Worm (Caenorhabditis elegans): ENCODE measurements around the gene math-19.
"Not testable (repeated sequence)": the region's sequence is repeated elsewhere in the genome, so short reads cannot be mapped to it uniquely, and the experiment has no call there.

The math-19 gene

DNA sequence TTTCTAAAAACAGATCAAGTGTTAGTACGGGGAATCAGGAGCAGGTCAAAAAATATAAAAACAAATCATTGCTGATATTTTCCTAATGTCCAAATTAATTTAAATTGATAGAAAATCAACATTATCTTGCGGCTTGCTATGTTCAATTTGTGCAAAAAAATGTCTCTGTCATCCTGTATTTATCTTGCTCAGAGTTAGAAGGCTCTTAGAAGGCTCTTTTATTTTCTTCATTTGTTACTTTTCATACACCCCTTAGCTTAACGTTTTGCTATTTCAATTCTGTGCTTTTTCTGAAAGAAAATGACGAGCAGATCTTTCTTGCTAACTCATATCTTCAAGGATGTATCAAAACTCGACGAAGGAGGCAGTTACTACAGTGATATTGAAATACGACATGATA is at the start of gene math-19:
Gene math-19, plus strand, starts transcription at position 301 of the 400 bp plus-strand sequence.
- not testable (repeated sequence) for TF ChIP-seq snpc-4 (tag; optimal IDR thresholded peaks at IDR 0.05); F26F4.8 (GFP tag; conservative IDR thresholded peaks at IDR 0.05); daf-16 (GFP tag; optimal IDR thresholded peaks at IDR 0.05); daf-16 (tag; optimal IDR thresholded peaks at IDR 0.05)

DNA sequence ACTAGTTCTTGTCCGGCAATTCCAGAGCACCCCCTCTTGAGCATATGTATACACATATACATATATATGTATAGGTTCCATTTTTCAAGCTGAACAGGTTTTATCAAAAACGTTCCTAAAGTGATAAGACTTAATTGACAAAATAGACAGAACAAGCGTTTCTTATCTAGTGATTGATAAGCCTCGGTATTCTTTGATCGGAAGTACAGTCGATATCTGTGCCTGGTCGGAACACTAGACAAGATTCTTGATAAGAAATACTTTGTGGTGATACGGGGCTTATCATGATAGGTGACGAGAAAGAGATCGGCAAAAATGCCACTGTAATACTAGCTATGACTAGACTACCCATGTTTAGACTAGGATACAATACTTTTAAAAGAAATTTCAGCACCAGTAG is 49.5 kb upstream of the math-19 start:
- TF ChIP-seq vab-7 (GFP tag; IDR thresholded peaks at IDR 0.05) (no peak), gei-8 (GFP tag; optimal IDR thresholded peaks at IDR 0.05) (no peak), nhr-77 (tag; optimal IDR thresholded peaks at IDR 0.05) (peak; percentile 48), aha-1 (tag) (peak; percentile 26), nhr-28 (tag; optimal IDR thresholded peaks at IDR 0.05) (peak; percentile 83), mxl-3 (GFP tag; optimal IDR thresholded peaks at IDR 0.05) (peak; percentile 12), nhr-6 (tag; optimal IDR thresholded peaks at IDR 0.05) (peak; percentile 5), pqm-1 (tag; optimal IDR thresholded peaks at IDR 0.05) (peak; percentile 87), arid-1 (GFP tag; conservative IDR thresholded peaks at IDR 0.05) (no peak), lsy-2 (tag; optimal IDR thresholded peaks at IDR 0.05) (no peak), lim-7 (GFP tag; IDR thresholded peaks at IDR 0.05) (no peak), hlh-11 (tag; optimal IDR thresholded peaks at IDR 0.05) (peak; percentile 78), D1046.2 (GFP tag; IDR thresholded peaks at IDR 0.05) (no peak), Y75B8A.6 (GFP tag; IDR thresholded peaks at IDR 0.05) (0 out of 2 replicates have a peak, but pooled peaks have one; percentile 64), ZK546.5 (tag; optimal IDR thresholded peaks at IDR 0.05) (no peak), php-3 (GFP tag; IDR thresholded peaks at IDR 0.05) (peak; percentile 88), dmd-6 (GFP tag; IDR thresholded peaks at IDR 0.05) (peak; percentile 92), tra-1 (GFP tag; IDR thresholded peaks at IDR 0.05) (peak; percentile 88), duxl-1 (tag; optimal IDR thresholded peaks at IDR 0.05; ENCODE audit: poor library complexity) (peak; percentile 79), unc-62 (GFP tag; optimal IDR thresholded peaks at IDR 0.05 in 1 of 2) (no peak), unc-62 (tag; optimal IDR thresholded peaks at IDR 0.05) (no peak), lin-1 (GFP tag; IDR thresholded peaks at IDR 0.05) (peak; percentile 96), nhr-42 (GFP tag; IDR thresholded peaks at IDR 0.05) (no peak), daf-16 (GFP tag; optimal IDR thresholded peaks at IDR 0.05) (no peak), daf-16 (tag; optimal IDR thresholded peaks at IDR 0.05) (peak; percentile 61)

DNA sequence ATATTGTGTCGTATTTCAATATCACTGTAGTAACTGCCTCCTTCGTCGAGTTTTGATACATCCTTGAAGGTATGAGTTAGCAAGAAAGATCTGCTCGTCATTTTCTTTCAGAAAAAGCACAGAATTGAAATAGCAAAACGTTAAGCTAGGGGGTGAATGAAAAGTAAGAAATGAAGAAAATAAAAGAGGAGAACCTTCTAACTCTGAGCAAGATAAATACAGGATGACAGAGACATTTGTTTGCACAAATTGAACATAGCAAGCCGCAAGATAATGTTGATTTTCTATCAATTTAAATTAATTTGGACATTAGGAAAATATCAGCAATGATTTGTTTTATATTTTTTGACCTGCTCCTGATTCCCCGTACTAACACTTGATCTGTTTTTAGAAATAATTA is 43.1 kb upstream of the math-19 start, which contains the start of gene math-49:
Gene math-49, minus strand, starts transcription at position 101 of the 400 bp plus-strand sequence.
- TF ChIP-seq lin-1 (GFP tag; IDR thresholded peaks at IDR 0.05); ceh-20 (GFP tag; IDR thresholded peaks at IDR 0.05); unc-130 (GFP tag; optimal IDR thresholded peaks at IDR 0.05): not testable (repeated sequence)

DNA sequence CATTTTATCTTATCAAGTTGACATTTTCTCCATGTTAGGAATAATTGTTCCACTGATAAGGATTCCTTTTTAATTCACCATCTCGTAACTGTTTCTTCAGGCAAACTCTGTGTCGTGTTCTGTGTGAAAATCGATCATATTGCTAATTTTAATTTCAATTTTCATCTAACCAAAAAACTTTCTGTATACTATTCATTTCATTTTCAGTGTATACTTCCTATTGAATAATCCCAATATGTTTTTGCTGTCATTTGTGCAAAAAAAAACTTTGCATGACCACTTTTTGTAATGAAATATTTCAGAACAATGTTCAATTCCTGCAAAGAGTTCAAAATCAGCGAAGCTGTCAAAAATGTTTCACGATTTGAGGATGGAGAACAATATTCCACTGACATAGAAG is 11.7 kb upstream of the math-19 start, which contains the start of gene Y16E11A.4:
Gene Y16E11A.4, plus strand, starts transcription at position 301 of the 400 bp plus-strand sequence.
- TF ChIP-seq aly-2 (tag; optimal IDR thresholded peaks at IDR 0.05), result no peak
- TF ChIP-seq pqm-1 (tag; optimal IDR thresholded peaks at IDR 0.05), result peak; percentile 27

DNA sequence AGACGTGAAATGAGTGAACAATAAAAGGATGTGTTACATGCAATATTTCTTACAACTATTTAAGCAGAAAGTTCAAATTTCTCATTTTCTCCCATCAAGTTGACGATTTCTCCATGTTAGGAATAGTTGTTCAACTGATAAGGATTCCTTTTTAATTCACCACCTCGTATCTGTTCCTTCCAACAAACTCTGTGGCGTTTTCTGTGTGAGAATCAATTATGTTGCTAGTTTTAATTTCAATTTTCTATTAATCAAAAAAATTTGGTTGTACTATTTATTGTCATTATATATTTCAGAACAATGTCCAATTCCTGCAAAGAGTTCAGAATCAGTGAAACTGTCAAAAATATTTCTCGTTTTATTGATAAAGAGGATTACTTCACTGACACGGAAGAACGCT is 9.7 kb upstream of the math-19 start, which contains the start of gene math-44:
Gene math-44, plus strand, starts transcription at position 301 of the 400 bp plus-strand sequence.
- TF ChIP-seq nhr-28 (tag; optimal IDR thresholded peaks at IDR 0.05) (peak; percentile 2), ctbp-1 (GFP tag; IDR thresholded peaks at IDR 0.05) (no peak)

DNA sequence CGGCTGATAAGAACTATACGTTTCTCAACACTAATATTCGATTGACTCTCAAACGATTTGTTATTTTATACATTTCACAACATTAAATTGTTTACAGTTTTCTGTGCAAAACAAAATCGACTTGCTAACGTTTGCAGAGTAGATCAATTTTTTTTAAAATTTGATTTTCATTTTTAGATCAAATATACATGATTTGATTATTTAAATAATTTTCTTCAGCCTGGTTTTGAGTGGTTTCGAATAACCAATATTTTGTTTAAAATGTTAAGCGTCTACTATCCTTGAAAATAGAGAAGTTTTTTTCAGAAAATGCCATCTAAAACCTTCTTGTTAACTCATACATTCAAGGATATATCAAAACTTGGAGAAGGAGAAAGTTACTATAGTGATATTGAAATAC is 4.9 kb upstream of the math-19 start, which contains the start of gene math-21:
Gene math-21, plus strand, starts transcription at position 301 of the 400 bp plus-strand sequence.
- peak; percentile 6 for TF ChIP-seq nhr-28 (tag; optimal IDR thresholded peaks at IDR 0.05)
- TF ChIP-seq lin-29 (GFP tag; IDR thresholded peaks at IDR 0.05), result no peak
- TF ChIP-seq daf-16 (GFP tag; optimal IDR thresholded peaks at IDR 0.05), result no peak
- TF ChIP-seq daf-16 (tag; optimal IDR thresholded peaks at IDR 0.05), result peak; percentile 71
- peak; percentile 38 for TF ChIP-seq pqm-1 (tag; optimal IDR thresholded peaks at IDR 0.05)

All from whole organism, L4 larva.